Fruit fly (Drosophila melanogaster) whole organism, embryonic: ENCODE data around the gene Gr89a.

Experiments used
- Awh ChIP-seq: fragments of 200-800 bp; sonication (Bioruptor generic); IDR thresholded peaks from 2 replicates; pipeline ENCODE4, ENCODE4 v1.3.6; 2022; ENCODE audit warnings: missing biosample characterization, missing genetic modification characterization
- Bdp1 ChIP-seq: fragments of 200-800 bp; sonication (Bioruptor generic); optimal IDR thresholded peaks from 3 replicates; lab custom pipeline; 2016; ENCODE audit warnings: missing biosample characterization, missing genetic modification characterization
- Blimp-1 ChIP-seq: fragments of 200-800 bp; sonication (Bioruptor generic); optimal IDR thresholded peaks from 3 replicates; lab custom pipeline; 2018; ENCODE audit warnings: missing biosample characterization, missing genetic modification characterization, mild to moderate bottlenecking, moderate library complexity, missing genetic modification reagents
- CG10147 ChIP-seq: fragments of 200-800 bp; sonication (Bioruptor generic); optimal IDR thresholded peaks from 2 replicates; lab custom pipeline; 2019; ENCODE audit warnings: missing biosample characterization, mild to moderate bottlenecking, missing genetic modification characterization, moderate library complexity
- CG10979 ChIP-seq: fragments of 200-800 bp; sonication (Bioruptor generic); optimal IDR thresholded peaks from 2 replicates; lab custom pipeline; 2018; ENCODE audit warnings: missing biosample characterization, mild to moderate bottlenecking, missing genetic modification characterization, moderate library complexity
- CG11504 ChIP-seq: fragments of 200-800 bp; sonication (Bioruptor generic); optimal IDR thresholded peaks from 3 replicates; lab custom pipeline; 2019; ENCODE audit warnings: missing biosample characterization, mild to moderate bottlenecking, missing genetic modification characterization, moderate library complexity
- CG11696 ChIP-seq: fragments of 200-800 bp; sonication (Bioruptor generic); IDR thresholded peaks from 2 replicates; pipeline ENCODE4 v1.3.6; 2022; ENCODE audit warnings: missing biosample characterization, missing genetic modification characterization
- CG12071 ChIP-seq: fragments of 200-800 bp; sonication (Bioruptor generic); optimal IDR thresholded peaks from 3 replicates; lab custom pipeline; 2018; ENCODE audit warnings: missing biosample characterization, mild to moderate bottlenecking, missing genetic modification characterization
- CG13123 ChIP-seq: fragments of 200-800 bp; sonication (Bioruptor generic); optimal IDR thresholded peaks from 2 replicates; lab custom pipeline; 2016; ENCODE audit warnings: missing biosample characterization, missing genetic modification characterization
- CG14014 ChIP-seq: fragments of 200-800 bp; sonication (Bioruptor generic); IDR thresholded peaks from 2 replicates; pipeline ENCODE4 v1.3.6; 2022; ENCODE audit warnings: missing biosample characterization, missing genetic modification characterization
- CG14050 ChIP-seq: fragments of 200-800 bp; sonication (Bioruptor generic); IDR thresholded peaks from 3 replicates; pipeline ENCODE4 v1.3.6; 2022; ENCODE audit warnings: missing biosample characterization, missing genetic modification characterization
- CG14667 ChIP-seq: fragments of 200-800 bp; sonication (Bioruptor generic); IDR thresholded peaks from 2 replicates; pipeline ENCODE4 v1.3.6; 2022; ENCODE audit warnings: missing biosample characterization, missing genetic modification characterization
- CG15073 ChIP-seq: fragments of 200-800 bp; sonication (Bioruptor generic); optimal IDR thresholded peaks from 2 replicates; lab custom pipeline; 2016; ENCODE audit warnings: missing biosample characterization, missing genetic modification characterization
- CG17361 ChIP-seq: fragments of 200-800 bp; sonication (Bioruptor generic); IDR thresholded peaks from 3 replicates; pipeline ENCODE4 v1.3.6; 2022; ENCODE audit warnings: missing biosample characterization, missing genetic modification characterization
- CG4424 ChIP-seq: fragments of 200-800 bp; sonication (Bioruptor generic); optimal IDR thresholded peaks from 3 replicates; lab custom pipeline; 2016; ENCODE audit warnings: missing biosample characterization, missing genetic modification characterization
- CG6813 ChIP-seq: fragments of 200-800 bp; sonication (Bioruptor generic); optimal IDR thresholded peaks from 2 replicates; lab custom pipeline; 2017; ENCODE audit warnings: missing biosample characterization, missing genetic modification characterization, mild to moderate bottlenecking, moderate library complexity, missing genetic modification reagents
- CG8924 ChIP-seq: fragments of 200-800 bp; optimal IDR thresholded peaks from 3 replicates; lab custom pipeline; 2019; ENCODE audit warnings: missing biosample characterization, mild to moderate bottlenecking, missing genetic modification characterization, moderate library complexity
- CG9437 ChIP-seq: fragments of 200-800 bp; sonication (Bioruptor generic); optimal IDR thresholded peaks from 2 replicates; lab custom pipeline; 2018; ENCODE audit warnings: missing biosample characterization, mild to moderate bottlenecking, missing genetic modification characterization
- CG9817 ChIP-seq: fragments of 200-800 bp; sonication (Bioruptor generic); optimal IDR thresholded peaks from 2 replicates; lab custom pipeline; 2018; ENCODE audit warnings: missing biosample characterization, mild to moderate bottlenecking, missing genetic modification characterization, moderate library complexity
- CTCF ChIP-seq: fragments of 200-800 bp; sonication (Bioruptor generic); optimal IDR thresholded peaks from 2 replicates; lab custom pipeline; 2017; ENCODE audit warnings: missing biosample characterization, mild to moderate bottlenecking, missing genetic modification characterization, moderate library complexity
- Dip3 ChIP-seq: fragments of 200-800 bp; sonication (Bioruptor generic); optimal IDR thresholded peaks from 3 replicates; lab custom pipeline; 2016; ENCODE audit warnings: missing biosample characterization, missing genetic modification characterization
- Jarid2 ChIP-seq: fragments of 200-800 bp; sonication (Bioruptor generic); optimal IDR thresholded peaks from 3 replicates; lab custom pipeline; 2017; ENCODE audit warnings: mild to moderate bottlenecking, missing biosample characterization, missing genetic modification reagents, missing genetic modification characterization
- Neu2 ChIP-seq: fragments of 200-800 bp; sonication (Bioruptor generic); optimal IDR thresholded peaks from 3 replicates; lab custom pipeline; 2016; ENCODE audit warnings: missing biosample characterization, missing genetic modification characterization, borderline replicate concordance
- Nf-YC ChIP-seq: fragments of 200-800 bp; optimal IDR thresholded peaks from 3 replicates; lab custom pipeline; 2019; ENCODE audit warnings: missing biosample characterization, mild to moderate bottlenecking, missing genetic modification characterization, moderate library complexity
- Oli ChIP-seq: fragments of 200-800 bp; sonication (Bioruptor generic); optimal IDR thresholded peaks from 2 replicates; lab custom pipeline; 2018; ENCODE audit warnings: missing biosample characterization, mild to moderate bottlenecking, missing genetic modification characterization, moderate library complexity
- Side ChIP-seq: fragments of 200-800 bp; sonication (Bioruptor generic); optimal IDR thresholded peaks from 2 replicates; lab custom pipeline; 2016; ENCODE audit warnings: missing biosample characterization, missing genetic modification characterization
- Ssrp ChIP-seq: fragments of 200-800 bp; sonication (Bioruptor generic); optimal IDR thresholded peaks from 2 replicates; lab custom pipeline; 2018; ENCODE audit warnings: missing biosample characterization, mild to moderate bottlenecking, missing genetic modification characterization, moderate library complexity
- ash1 ChIP-seq: fragments of 200-800 bp; sonication (Bioruptor generic); optimal IDR thresholded peaks from 2 replicates; lab custom pipeline; 2018; ENCODE audit warnings: missing biosample characterization, mild to moderate bottlenecking, missing genetic modification characterization
- chinmo ChIP-seq: fragments of 200-800 bp; sonication (Bioruptor generic); IDR thresholded peaks from 4 replicates; pipeline ENCODE4 v1.3.6; 2022; ENCODE audit warnings: missing biosample characterization, missing genetic modification characterization; ENCODE audit not compliant: partially characterized antibody
- da ChIP-seq: fragments of 200-800 bp; sonication (Bioruptor generic); optimal IDR thresholded peaks from 2 replicates; lab custom pipeline; 2016; ENCODE audit warnings: missing biosample characterization, missing genetic modification characterization
- en ChIP-seq: fragments of 200-800 bp; sonication (Bioruptor generic); optimal IDR thresholded peaks from 2 replicates; lab custom pipeline; 2016; ENCODE audit warnings: missing biosample characterization, missing genetic modification characterization
- ftz-f1 ChIP-seq: fragments of 200-800 bp; sonication (Bioruptor generic); optimal IDR thresholded peaks from 2 replicates; lab custom pipeline; 2016; ENCODE audit warnings: missing biosample characterization, missing genetic modification characterization
- gem ChIP-seq: fragments of 200-800 bp; sonication (Bioruptor generic); optimal IDR thresholded peaks from 2 replicates; lab custom pipeline; 2019; ENCODE audit warnings: missing biosample characterization, mild to moderate bottlenecking, missing genetic modification characterization, moderate library complexity
- ham ChIP-seq: fragments of 200-800 bp; sonication (Bioruptor generic); IDR thresholded peaks from 2 replicates; pipeline ENCODE4 v1.3.6; 2022; ENCODE audit warnings: missing biosample characterization, missing genetic modification characterization
- nau ChIP-seq: fragments of 200-800 bp; sonication (Bioruptor generic); optimal IDR thresholded peaks from 3 replicates; lab custom pipeline; 2017; ENCODE audit warnings: missing biosample characterization, mild to moderate bottlenecking, missing genetic modification characterization, missing genetic modification reagents
- nerfin-1 ChIP-seq: fragments of 200-800 bp; sonication (Bioruptor generic); optimal IDR thresholded peaks from 3 replicates; lab custom pipeline; 2019; ENCODE audit warnings: missing biosample characterization, mild to moderate bottlenecking, missing genetic modification characterization, moderate library complexity
- nmo ChIP-seq: fragments of 200-800 bp; sonication (Bioruptor generic); optimal IDR thresholded peaks from 2 replicates; lab custom pipeline; 2018; ENCODE audit warnings: missing biosample characterization, mild to moderate bottlenecking, missing genetic modification characterization, moderate library complexity
- odd ChIP-seq: fragments of 200-800 bp; sonication (Bioruptor generic); optimal IDR thresholded peaks from 2 replicates; lab custom pipeline; 2017; ENCODE audit warnings: missing biosample characterization, mild to moderate bottlenecking, missing genetic modification characterization
- onecut ChIP-seq: fragments of 200-800 bp; sonication (Bioruptor generic); IDR thresholded peaks from 2 replicates; pipeline ENCODE4 v1.3.6; 2022; ENCODE audit warnings: missing biosample characterization, missing genetic modification characterization
- peb ChIP-seq: fragments of 200-800 bp; sonication (Bioruptor generic); IDR thresholded peaks from 2 replicates; pipeline ENCODE4 v1.3.6; 2022; ENCODE audit warnings: missing biosample characterization, missing genetic modification characterization
- phol ChIP-seq: fragments of 200-800 bp; sonication (Bioruptor generic); optimal IDR thresholded peaks from 3 replicates; lab custom pipeline; 2018; ENCODE audit warnings: missing biosample characterization, mild to moderate bottlenecking, missing genetic modification characterization, moderate library complexity
- pnt ChIP-seq: fragments of 200-800 bp; sonication (Bioruptor generic); optimal IDR thresholded peaks from 3 replicates; lab custom pipeline; 2016; ENCODE audit warnings: missing biosample characterization, missing genetic modification characterization
- psq ChIP-seq: fragments of 200-800 bp; sonication (Bioruptor generic); optimal IDR thresholded peaks from 2 replicates; lab custom pipeline; 2017; ENCODE audit warnings: missing biosample characterization, missing genetic modification characterization
- salm ChIP-seq: fragments of 200-800 bp; sonication (Bioruptor generic); optimal IDR thresholded peaks from 2 replicates; lab custom pipeline; 2018; ENCODE audit warnings: missing biosample characterization, mild to moderate bottlenecking, missing genetic modification characterization
- sd ChIP-seq: fragments of 200-800 bp; sonication (Bioruptor generic); optimal IDR thresholded peaks from 3 replicates; lab custom pipeline; 2018; ENCODE audit warnings: missing biosample characterization, mild to moderate bottlenecking, missing genetic modification characterization, moderate library complexity
- tin ChIP-seq: fragments of 200-800 bp; sonication (Bioruptor generic); optimal IDR thresholded peaks from 3 replicates; lab custom pipeline; 2016; ENCODE audit warnings: missing biosample characterization, missing genetic modification characterization
- tup ChIP-seq: fragments of 200-800 bp; sonication (Bioruptor generic); optimal IDR thresholded peaks from 2 replicates; lab custom pipeline; 2016; ENCODE audit warnings: missing biosample characterization, mild to moderate bottlenecking, missing genetic modification characterization, moderate library complexity
- unpg ChIP-seq: fragments of 200-800 bp; sonication (Bioruptor generic); optimal IDR thresholded peaks from 3 replicates; lab custom pipeline; 2018; ENCODE audit warnings: missing biosample characterization, mild to moderate bottlenecking, missing genetic modification characterization, moderate library complexity
- yki ChIP-seq: fragments of >200 bp; optimal IDR thresholded peaks from 3 replicates; lab custom pipeline; 2018

Gr89a gene

DNA sequence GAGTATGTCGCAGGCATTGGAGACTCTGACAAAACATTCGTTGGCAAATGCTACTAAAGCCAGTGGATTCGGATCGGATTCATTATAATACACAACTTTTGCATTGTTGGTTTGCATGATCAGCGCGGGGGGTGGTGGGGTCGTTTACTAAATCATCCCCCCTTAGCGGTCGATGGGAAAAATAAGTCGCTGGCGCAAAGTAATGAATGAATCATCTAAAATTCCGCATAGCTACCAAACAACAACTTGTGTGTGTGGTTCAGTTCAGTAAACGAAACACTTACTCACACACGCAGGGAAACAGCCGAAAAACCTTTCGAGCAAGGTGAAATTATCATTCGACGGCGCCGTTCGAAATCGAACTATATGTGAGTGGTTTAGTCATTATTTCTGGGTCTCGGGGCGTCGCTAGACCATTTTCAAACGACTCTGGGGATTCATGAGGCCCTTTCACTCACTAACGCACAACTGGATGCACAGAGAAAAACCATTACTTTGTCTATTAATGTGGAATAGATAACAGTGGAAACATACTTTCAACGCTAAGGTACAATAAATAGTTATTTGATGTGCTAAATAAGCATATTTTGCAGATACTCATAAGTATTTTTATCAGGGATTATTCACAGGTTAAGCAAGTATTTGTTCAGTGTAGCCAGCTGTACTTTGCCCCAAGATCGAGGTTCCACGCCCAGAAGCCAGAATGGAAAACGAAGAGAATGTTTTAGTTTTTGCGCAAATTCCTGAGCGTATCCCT is 50.2 kb downstream of the Gr89a start (continued):
- peak; percentile 43 for TF ChIP-seq CG8924 (tag; lab: Kevin White, UChicago)
- TF ChIP-seq peb (GFP tag; lab: Robert Waterston, UW): peak; percentile 76
- TF ChIP-seq da (GFP tag; lab: Kevin White, UChicago): peak; percentile 50
- peak; percentile 63 for TF ChIP-seq Bdp1 (GFP tag; lab: Kevin White, UChicago)
- 0 out of 3 replicates have a peak, but pooled peaks have one; percentile 86 for TF ChIP-seq CG17361
- 0 out of 3 replicates have a peak, but pooled peaks have one; percentile 12 for TF ChIP-seq CG14050
- no peak for TF ChIP-seq ftz-f1
- TF ChIP-seq CTCF (GFP tag; lab: Kevin White, UChicago): peak; percentile 13
- TF ChIP-seq yki: no peak
- peak; percentile 63 for TF ChIP-seq en
- peak; percentile 58 for TF ChIP-seq nau (GFP tag; lab: Kevin White, UChicago)
- no peak for TF ChIP-seq psq (GFP tag; lab: Kevin White, UChicago)
- TF ChIP-seq Awh: peak; percentile 94
- peak; percentile 29 for TF ChIP-seq CG6813 (GFP tag; lab: Kevin White, UChicago)
- TF ChIP-seq onecut (GFP tag; lab: Robert Waterston, UW): peak; percentile 19
- TF ChIP-seq chinmo (GFP tag; lab: Robert Waterston, UW): 0 out of 4 replicates have a peak, but pooled peaks have one; percentile 41
- peak; percentile 65 for TF ChIP-seq nmo (GFP tag; lab: Kevin White, UChicago)
- no peak for TF ChIP-seq Neu2 (GFP tag; lab: Kevin White, UChicago)
- peak; percentile 67 for TF ChIP-seq CG10147 (GFP tag; lab: Kevin White, UChicago)
- no peak for TF ChIP-seq Jarid2 (GFP tag; lab: Kevin White, UChicago)
- peak; percentile 75 for TF ChIP-seq Blimp-1 (GFP tag; lab: Kevin White, UChicago)
- TF ChIP-seq CG14667: peak; percentile 80
- TF ChIP-seq Dip3 (GFP tag; lab: Kevin White, UChicago): peak; percentile 70
- no peak for TF ChIP-seq ash1 (GFP tag; lab: Kevin White, UChicago)
- no peak for TF ChIP-seq nerfin-1
- peak; percentile 54 for TF ChIP-seq odd (GFP tag; lab: Kevin White, UChicago)
- TF ChIP-seq CG11504 (tag; lab: Kevin White, UChicago): peak; percentile 53
- TF ChIP-seq Oli (tag; lab: Kevin White, UChicago): peak; percentile 61
- TF ChIP-seq CG4424 (GFP tag; lab: Kevin White, UChicago): no peak
- TF ChIP-seq CG13123 (GFP tag; lab: Kevin White, UChicago): peak; percentile 5
- peak; percentile 58 for TF ChIP-seq tup (GFP tag; lab: Kevin White, UChicago)
- peak; percentile 85 for TF ChIP-seq gem (tag; lab: Kevin White, UChicago)
- TF ChIP-seq Side: peak; percentile 42
- TF ChIP-seq CG9437 (GFP tag; lab: Kevin White, UChicago): peak; percentile 76
- TF ChIP-seq CG12071 (GFP tag; lab: Kevin White, UChicago): peak; percentile 83
- peak; percentile 66 for TF ChIP-seq CG9817
- peak; percentile 71 for TF ChIP-seq CG14014 (GFP tag; lab: Robert Waterston, UW)
- TF ChIP-seq sd (tag; lab: Kevin White, UChicago): peak; percentile 59
- TF ChIP-seq CG10979 (tag; lab: Kevin White, UChicago): peak; percentile 64
- TF ChIP-seq pnt (GFP tag; lab: Kevin White, UChicago): peak; percentile 82
- TF ChIP-seq Nf-YC (tag; lab: Kevin White, UChicago): no peak
- peak; percentile 62 for TF ChIP-seq phol (tag; lab: Kevin White, UChicago)
- TF ChIP-seq tin (GFP tag; lab: Kevin White, UChicago): peak; percentile 4
- TF ChIP-seq CG11696 (GFP tag; lab: Robert Waterston, UW): peak; percentile 72
- peak; percentile 66 for TF ChIP-seq salm (tag; lab: Kevin White, UChicago)
- no peak for TF ChIP-seq CG15073 (GFP tag; lab: Kevin White, UChicago)
- TF ChIP-seq Ssrp (tag; lab: Kevin White, UChicago): peak; percentile 75
- TF ChIP-seq ham (GFP tag; lab: Robert Waterston, UW): peak; percentile 65
- peak; percentile 90 for TF ChIP-seq unpg (GFP tag; lab: Kevin White, UChicago)
